Worm (Caenorhabditis elegans) whole organism, L1 larva: Measurements from ENCODE around the gene hira-1.

Experiments
- ceh-8 ChIP-seq: fragments of 200-800 bp; sonication (Bioruptor generic); optimal IDR thresholded peaks from 2 replicates; lab custom pipeline; 2018; ENCODE audit warnings: mild to moderate bottlenecking, missing genetic modification characterization, moderate library complexity, missing compliant biosample characterization
- nhr-90 ChIP-seq: sonication (generic microtip); optimal IDR thresholded peaks from 2 replicates; lab custom pipeline; 2016; ENCODE audit warnings: mild to moderate bottlenecking, missing genetic modification characterization, missing compliant biosample characterization; ENCODE audit not compliant: poor library complexity
- snpc-4 ChIP-seq: fragments of 150-350 bp; optimal IDR thresholded peaks from 2 replicates; lab custom pipeline; 2014; ENCODE audit warnings: missing biosample characterization, missing genetic modification characterization

ce11 chrIII:5185620-5186019 lies 5.3 kb upstream of the hira-1 start, which contains the start of gene pup-2:
- TF ChIP-seq ceh-8 (GFP tag; lab: Kevin White, UChicago) (no peak), snpc-4 (tag; lab: Kevin White, UChicago) (no peak), nhr-90 (no peak)
